Fruit fly (Drosophila melanogaster) whole organism, wandering third instar larva: ENCODE measurements around the gene CG43693.

ENCODE experiments used
- Abd-B ChIP-seq: fragments of >200 bp; optimal IDR thresholded peaks from 2 replicates; lab custom pipeline; 2017; ENCODE audit warnings: missing biosample characterization, missing genetic modification characterization
- CG32264 ChIP-seq: fragments of 200-800 bp; sonication (Bioruptor generic); optimal IDR thresholded peaks from 2 replicates; lab custom pipeline; 2016; ENCODE audit warnings: missing biosample characterization, missing genetic modification characterization
- CG9705 ChIP-seq: fragments of 200-800 bp; sonication (Bioruptor generic); optimal IDR thresholded peaks from 2 replicates; lab custom pipeline; 2018; ENCODE audit warnings: missing biosample characterization, mild to moderate bottlenecking, missing genetic modification characterization
- CrebA ChIP-seq: fragments of 200-800 bp; sonication (Bioruptor generic); optimal IDR thresholded peaks from 2 replicates; lab custom pipeline; 2016; ENCODE audit warnings: missing biosample characterization, mild to moderate bottlenecking, missing genetic modification characterization, borderline replicate concordance
- Dfd ChIP-seq: fragments of >200 bp; optimal IDR thresholded peaks from 2 replicates; lab custom pipeline; 2017; ENCODE audit warnings: missing biosample characterization, missing genetic modification characterization
- Dif ChIP-seq: fragments of 200-275, 200-300 bp; sonication (Bioruptor generic); optimal IDR thresholded peaks from 2 replicates; lab custom pipeline; 2018; ENCODE audit warnings: missing biosample characterization, missing genetic modification characterization; ENCODE audit not compliant: partially characterized antibody
- GATAd ChIP-seq: sonication (Bioruptor generic); optimal IDR thresholded peaks from 2 replicates; lab custom pipeline; 2016; ENCODE audit warnings: missing biosample characterization, missing genetic modification characterization
- Hnf4 ChIP-seq: fragments of 200-800 bp; sonication (Bioruptor generic); optimal IDR thresholded peaks from 2 replicates; lab custom pipeline; 2016; ENCODE audit warnings: missing biosample characterization, mild to moderate bottlenecking, missing genetic modification characterization
- Hr78 ChIP-seq: fragments of >200 bp; optimal IDR thresholded peaks from 2 replicates; lab custom pipeline; 2017; ENCODE audit warnings: missing biosample characterization, missing genetic modification characterization
- Hr83 ChIP-seq: fragments of 200-300 bp; sonication (Bioruptor generic); optimal IDR thresholded peaks from 2 replicates; lab custom pipeline; 2016; ENCODE audit warnings: missing biosample characterization, mild to moderate bottlenecking, missing genetic modification characterization, moderate library complexity; ENCODE audit not compliant: poor library complexity, severe bottlenecking
- Jra ChIP-seq: sonication (Bioruptor generic); optimal IDR thresholded peaks from 2 replicates; lab custom pipeline; 2016; ENCODE audit warnings: missing biosample characterization, missing genetic modification characterization
- Mio ChIP-seq: sonication (Bioruptor generic); optimal IDR thresholded peaks from 2 replicates; lab custom pipeline; 2016; ENCODE audit warnings: missing biosample characterization, missing genetic modification characterization
- N ChIP-seq: fragments of >200 bp; optimal IDR thresholded peaks from 2 replicates; lab custom pipeline; 2018; ENCODE audit warnings: missing biosample characterization, missing external identifiers, missing genetic modification characterization
- OdsH ChIP-seq: fragments of 200-800 bp; sonication (Bioruptor generic); optimal IDR thresholded peaks from 2 replicates; lab custom pipeline; 2016; ENCODE audit warnings: missing biosample characterization, mild to moderate bottlenecking, missing genetic modification characterization
- Rel ChIP-seq, 2 experiments: fragments of 200-800 bp; sonication (Bioruptor generic) in 1 of 2; optimal IDR thresholded peaks; 2 replicates in 1 of 2; 3 replicates in 1 of 2; lab custom pipeline; 2016 to 2019; ENCODE audit warnings: mild to moderate bottlenecking in 2 of 2, missing biosample characterization in 2 of 2, missing genetic modification characterization in 2 of 2, moderate library complexity in 1 of 2
- Sp1 ChIP-seq: fragments of 200-800 bp; sonication (Bioruptor generic); optimal IDR thresholded peaks from 3 replicates; lab custom pipeline; 2019; ENCODE audit warnings: missing biosample characterization, mild to moderate bottlenecking, missing genetic modification characterization, moderate library complexity
- Vsx2 ChIP-seq: fragments of 200-300, 225-300 bp; sonication (Bioruptor generic); optimal IDR thresholded peaks from 2 replicates; lab custom pipeline; 2018; ENCODE audit warnings: missing biosample characterization, missing genetic modification characterization; ENCODE audit not compliant: partially characterized antibody
- br ChIP-seq: fragments of 200-800 bp; sonication (Bioruptor generic); optimal IDR thresholded peaks from 2 replicates; lab custom pipeline; 2016; ENCODE audit warnings: missing biosample characterization, missing genetic modification characterization
- brk ChIP-seq: fragments of 200-800 bp; sonication (Bioruptor generic); optimal IDR thresholded peaks from 2 replicates; lab custom pipeline; 2016; ENCODE audit warnings: missing biosample characterization, mild to moderate bottlenecking, missing genetic modification characterization
- dl ChIP-seq, 2 experiments: fragments of 175-275, 200-275 bp in 1 of 2; fragments of 200-275 bp in 1 of 2; sonication (Bioruptor generic); optimal IDR thresholded peaks; lab custom pipeline; 2018; ENCODE audit warnings: mild to moderate bottlenecking in 2 of 2, missing biosample characterization in 2 of 2, missing genetic modification characterization in 2 of 2, moderate library complexity in 2 of 2; ENCODE audit not compliant: partially characterized antibody in 2 of 2, insufficient read depth in 1 of 2
- dmrt93B ChIP-seq: fragments of 200-800 bp; sonication (Bioruptor generic); optimal IDR thresholded peaks from 2 replicates; lab custom pipeline; 2018; ENCODE audit warnings: missing biosample characterization, mild to moderate bottlenecking, missing genetic modification characterization
- dsf ChIP-seq: sonication (Bioruptor generic); optimal IDR thresholded peaks from 2 replicates; lab custom pipeline; 2016; ENCODE audit warnings: missing biosample characterization, missing genetic modification characterization, borderline replicate concordance
- ey ChIP-seq: fragments of 200-800 bp; sonication (Bioruptor generic); optimal IDR thresholded peaks from 2 replicates; lab custom pipeline; 2016; ENCODE audit warnings: missing biosample characterization, missing genetic modification characterization
- foxo ChIP-seq, 2 experiments: fragments of 200-800 bp; sonication (Bioruptor generic); optimal IDR thresholded peaks; 2 replicates in 1 of 2; 3 replicates in 1 of 2; lab custom pipeline; 2016 to 2017; ENCODE audit warnings: missing biosample characterization in 2 of 2, missing genetic modification characterization in 2 of 2
- fru ChIP-seq: fragments of 200-800 bp; sonication (Bioruptor generic); optimal IDR thresholded peaks from 3 replicates; lab custom pipeline; 2016; ENCODE audit warnings: missing biosample characterization, mild to moderate bottlenecking, missing genetic modification characterization
- h ChIP-seq: fragments of 200-800 bp; sonication (Bioruptor generic); optimal IDR thresholded peaks from 3 replicates; lab custom pipeline; 2016; ENCODE audit warnings: missing biosample characterization, mild to moderate bottlenecking, missing genetic modification characterization
- jim ChIP-seq: fragments of 175-275, 200-325 bp; sonication (Bioruptor generic); optimal IDR thresholded peaks from 2 replicates; lab custom pipeline; 2016; ENCODE audit warnings: missing biosample characterization, mild to moderate bottlenecking, missing genetic modification characterization
- pan ChIP-seq: fragments of >200 bp; optimal IDR thresholded peaks from 2 replicates; lab custom pipeline; 2017
- psq ChIP-seq: fragments of 200-800 bp; sonication (Bioruptor generic); optimal IDR thresholded peaks from 3 replicates; lab custom pipeline; 2017; ENCODE audit warnings: missing biosample characterization, mild to moderate bottlenecking, missing genetic modification characterization, moderate library complexity
- rgr ChIP-seq: fragments of 200-800 bp; sonication (Bioruptor generic); optimal IDR thresholded peaks from 3 replicates; lab custom pipeline; 2016; ENCODE audit warnings: missing biosample characterization, mild to moderate bottlenecking, missing genetic modification characterization
- sage ChIP-seq: fragments of 200-800 bp; sonication (Bioruptor generic); optimal IDR thresholded peaks from 2 replicates; lab custom pipeline; 2016; ENCODE audit warnings: missing biosample characterization, mild to moderate bottlenecking, missing genetic modification characterization
- sv ChIP-seq: fragments of 200-800 bp; sonication (Bioruptor generic); optimal IDR thresholded peaks from 3 replicates; lab custom pipeline; 2016; ENCODE audit warnings: missing biosample characterization, missing genetic modification characterization
- tai ChIP-seq: sonication (Bioruptor generic); optimal IDR thresholded peaks from 2 replicates; lab custom pipeline; 2016; ENCODE audit warnings: missing biosample characterization, missing genetic modification characterization
- usp ChIP-seq: fragments of >200 bp; optimal IDR thresholded peaks from 2 replicates; lab custom pipeline; 2017; ENCODE audit warnings: missing biosample characterization, missing genetic modification characterization

The CG43693 gene

DNA sequence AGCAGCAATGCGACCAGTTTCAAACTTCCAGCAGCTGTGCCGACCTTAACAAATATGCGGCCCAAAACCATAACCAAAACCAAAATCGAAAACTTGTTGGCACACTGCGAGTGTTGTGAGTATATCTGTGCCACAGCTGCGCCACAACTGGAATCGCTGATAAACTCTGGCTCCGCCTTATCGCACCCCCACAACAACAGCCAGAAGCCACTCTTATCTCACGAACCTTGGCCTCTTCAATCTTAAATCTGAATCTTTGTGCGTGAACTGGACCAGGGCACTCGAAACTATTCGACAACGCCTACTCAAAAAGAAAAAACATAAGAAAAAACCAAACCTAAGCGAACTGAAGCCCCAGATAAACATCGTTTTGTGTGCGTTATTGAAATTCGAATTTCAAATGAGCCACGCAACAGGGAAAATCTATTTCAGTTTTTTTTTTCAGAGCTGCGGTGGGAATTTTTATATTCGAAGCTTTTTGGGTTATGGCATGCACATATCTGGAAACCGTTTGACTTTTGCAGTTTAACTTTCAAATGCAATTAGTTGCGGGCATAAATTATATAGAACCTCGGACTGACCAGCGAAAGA, 53.8 kb downstream of the CG43693 start:
- TF ChIP-seq Dfd (no peak), Hr78 (GFP tag; lab: Kevin White, UChicago) (no peak), foxo (GFP tag; optimal IDR thresholded peaks at IDR 0.05; lab: Kevin White, UChicago) (no peak), ey (GFP tag; lab: Kevin White, UChicago) (no peak), Jra (no peak), Sp1 (GFP tag; lab: Kevin White, UChicago) (no peak)
- TF ChIP-seq, all 38 proteins: peak for 0

- TF ChIP-seq rgr (no peak), br (GFP tag; lab: Kevin White, UChicago) (no peak), Vsx2 (no peak), CG9705 (GFP tag; lab: Kevin White, UChicago) (no peak), dl (GFP tag; optimal IDR thresholded peaks at IDR 0.05; lab: Kevin White, UChicago; ENCODE audit: insufficient read depth in 1 of 2, partially characterized antibody in 2 of 2) (no peak), foxo (GFP tag; optimal IDR thresholded peaks at IDR 0.05; lab: Kevin White, UChicago) (no peak), Sp1 (GFP tag; lab: Kevin White, UChicago) (no peak), GATAd (GFP tag; lab: Kevin White, UChicago) (no peak), psq (GFP tag; lab: Kevin White, UChicago) (no peak), Jra (no peak), pan (no peak), sv (no peak), CG32264 (GFP tag; lab: Kevin White, UChicago) (no peak)
Measured at dm6 chr3L:10991242-10992021, 59.7 kb downstream of the CG43693 start.

dm6 chr3L:10989873-10990272, 61.3 kb downstream of the CG43693 start:
- TF ChIP-seq h (no peak), Vsx2 (no peak), N (no peak), Mio (no peak), Rel (GFP tag; optimal IDR thresholded peaks at IDR 0.05; lab: Kevin White, UChicago) (no peak), Rel (tag; optimal IDR thresholded peaks at IDR 0.05; lab: Kevin White, UChicago) (no peak), brk (GFP tag; lab: Kevin White, UChicago) (no peak), Dfd (no peak), rgr (no peak), br (GFP tag; lab: Kevin White, UChicago) (no peak), CG32264 (GFP tag; lab: Kevin White, UChicago) (no peak), dl (GFP tag; optimal IDR thresholded peaks at IDR 0.05; lab: Kevin White, UChicago; ENCODE audit: insufficient read depth in 1 of 2, partially characterized antibody in 2 of 2) (no peak), fru (GFP tag; lab: Kevin White, UChicago) (no peak), jim (GFP tag; lab: Kevin White, UChicago) (no peak)

- no peak for TF ChIP-seq fru (GFP tag; lab: Kevin White, UChicago)
- no peak for TF ChIP-seq ey (GFP tag; lab: Kevin White, UChicago)
- TF ChIP-seq Hnf4 (GFP tag; lab: Kevin White, UChicago) = no peak
- no peak for TF ChIP-seq CrebA
- no peak for TF ChIP-seq dl (GFP tag; optimal IDR thresholded peaks at IDR 0.05; lab: Kevin White, UChicago; ENCODE audit: insufficient read depth in 1 of 2, partially characterized antibody in 2 of 2)
- TF ChIP-seq N = no peak
- TF ChIP-seq dsf (GFP tag; lab: Kevin White, UChicago) = no peak
- TF ChIP-seq Hr83 (GFP tag; lab: Kevin White, UChicago) = no peak
- no peak for TF ChIP-seq Vsx2
- no peak for TF ChIP-seq CG32264 (GFP tag; lab: Kevin White, UChicago)
- TF ChIP-seq Rel (GFP tag; optimal IDR thresholded peaks at IDR 0.05; lab: Kevin White, UChicago) = no peak
- TF ChIP-seq Rel (tag; optimal IDR thresholded peaks at IDR 0.05; lab: Kevin White, UChicago) = no peak
- TF ChIP-seq dmrt93B (GFP tag; lab: Kevin White, UChicago) = no peak
Measured at dm6 chr3L:10989305-10989704, 61.9 kb downstream of the CG43693 start.

dm6 chr3L:10988559-10988958, 62.6 kb downstream of the CG43693 start:
- TF ChIP-seq dmrt93B (GFP tag; lab: Kevin White, UChicago) (no peak), Dif (GFP tag; lab: Kevin White, UChicago) (no peak), OdsH (GFP tag; lab: Kevin White, UChicago) (no peak), h (no peak), Dfd (no peak), GATAd (GFP tag; lab: Kevin White, UChicago) (no peak), sage (GFP tag; lab: Kevin White, UChicago) (no peak), Sp1 (GFP tag; lab: Kevin White, UChicago) (no peak), Hnf4 (GFP tag; lab: Kevin White, UChicago) (no peak), usp (GFP tag; lab: Kevin White, UChicago) (no peak), Abd-B (no peak), sv (no peak), tai (GFP tag; lab: Kevin White, UChicago) (no peak), dsf (GFP tag; lab: Kevin White, UChicago) (no peak), brk (GFP tag; lab: Kevin White, UChicago) (no peak), Vsx2 (no peak), Hr83 (GFP tag; lab: Kevin White, UChicago) (no peak)
